Worm (Caenorhabditis elegans) whole organism, young adult: ENCODE measurements around the gene gtf-2H2C.

ENCODE experiments used
- B0035.1 ChIP-seq: sonication (generic microtip); optimal IDR thresholded peaks from 2 replicates; lab custom pipeline; 2016; ENCODE audit warnings: missing genetic modification characterization, mild to moderate bottlenecking, missing compliant biosample characterization, missing genotype, missing genetic modification reagents
- B0261.1 ChIP-seq: sonication (generic microtip); optimal IDR thresholded peaks from 2 replicates; lab custom pipeline; 2016; ENCODE audit warnings: mild to moderate bottlenecking, missing genetic modification characterization, moderate library complexity, missing compliant biosample characterization
- C06A6.2 ChIP-seq: fragments of 200-800 bp; sonication (Bioruptor generic); conservative IDR thresholded peaks from 2 replicates; pipeline ENCODE4 v1.3.6; 2022; ENCODE audit warnings: missing genetic modification characterization, missing compliant biosample characterization
- C17E4.6 ChIP-seq: fragments of 200-800 bp; sonication (Bioruptor generic); IDR thresholded peaks from 2 replicates; pipeline ENCODE4 v1.3.6; 2022; ENCODE audit warnings: missing genetic modification reagents, missing genetic modification characterization, missing compliant biosample characterization
- F10E7.11 ChIP-seq: sonication (generic microtip); optimal IDR thresholded peaks from 2 replicates; lab custom pipeline; 2017; ENCODE audit warnings: mild to moderate bottlenecking, missing genetic modification characterization, moderate library complexity, missing compliant biosample characterization
- F22D6.2 ChIP-seq: sonication (generic microtip); optimal IDR thresholded peaks from 2 replicates; lab custom pipeline; 2016; ENCODE audit warnings: mild to moderate bottlenecking, missing genetic modification characterization, missing compliant biosample characterization
- F55B11.4 ChIP-seq: sonication (generic microtip); optimal IDR thresholded peaks from 2 replicates; lab custom pipeline; 2016; ENCODE audit warnings: missing compliant biosample characterization, missing genetic modification characterization, borderline replicate concordance; ENCODE audit not compliant: insufficient read depth
- T07F8.4 ChIP-seq: sonication (generic microtip); optimal IDR thresholded peaks from 2 replicates; lab custom pipeline; 2016; ENCODE audit warnings: mild to moderate bottlenecking, missing genetic modification characterization, moderate library complexity, missing compliant biosample characterization
- Y79H2A.3 ChIP-seq: fragments of 200-800 bp; sonication (Bioruptor generic); conservative IDR thresholded peaks from 2 replicates; pipeline ENCODE4 v1.3.6; 2022; ENCODE audit warnings: missing genetic modification reagents, missing genetic modification characterization, missing compliant biosample characterization
- akir-1 ChIP-seq: fragments of 200-800 bp; sonication (Bioruptor generic); optimal IDR thresholded peaks from 2 replicates; lab custom pipeline; 2018; ENCODE audit warnings: mild to moderate bottlenecking, missing genetic modification characterization, moderate library complexity, missing compliant biosample characterization
- athp-1 ChIP-seq: sonication (generic microtip); optimal IDR thresholded peaks from 2 replicates; lab custom pipeline; 2017; ENCODE audit warnings: mild to moderate bottlenecking, missing genetic modification characterization, missing compliant biosample characterization
- attf-5 ChIP-seq: fragments of 200-800 bp; sonication (Bioruptor generic); optimal IDR thresholded peaks from 2 replicates; lab custom pipeline; 2018; ENCODE audit warnings: mild to moderate bottlenecking, missing genetic modification characterization, missing compliant biosample characterization
- bed-2 ChIP-seq: fragments of 200-800 bp; sonication (Bioruptor generic); IDR thresholded peaks from 2 replicates; pipeline ENCODE4 v1.3.6; 2022; ENCODE audit warnings: missing genetic modification reagents, missing genetic modification characterization, missing compliant biosample characterization
- ceh-100 ChIP-seq: fragments of 200-800 bp; sonication (Bioruptor generic); IDR thresholded peaks from 2 replicates; pipeline ENCODE4 v1.3.6; 2022; ENCODE audit warnings: missing genetic modification reagents, missing genetic modification characterization, missing compliant biosample characterization
- ceh-40 ChIP-seq: fragments of 200-800 bp; sonication (Bioruptor generic); IDR thresholded peaks from 2 replicates; pipeline ENCODE4 v1.3.6; 2022; ENCODE audit warnings: missing genetic modification characterization, missing compliant biosample characterization
- ceh-91 ChIP-seq: fragments of 200-800 bp; sonication (Bioruptor generic); IDR thresholded peaks from 2 replicates; pipeline ENCODE4 v1.3.6; 2022; ENCODE audit warnings: missing genetic modification reagents, missing genetic modification characterization, missing compliant biosample characterization
- die-1 ChIP-seq: sonication (generic microtip); optimal IDR thresholded peaks from 2 replicates; lab custom pipeline; 2016; ENCODE audit warnings: missing genotype, mild to moderate bottlenecking, missing genetic modification characterization, missing compliant biosample characterization
- dpl-1 ChIP-seq: fragments of 150-350 bp; optimal IDR thresholded peaks from 2 replicates; lab custom pipeline; 2014; ENCODE audit warnings: missing biosample characterization, missing genetic modification reagents, missing genetic modification characterization
- efl-1 ChIP-seq: fragments of 150-350 bp; optimal IDR thresholded peaks from 2 replicates; lab custom pipeline; 2014; ENCODE audit warnings: missing biosample characterization, missing genetic modification reagents, missing genetic modification characterization
- fkh-3 ChIP-seq: sonication (generic microtip); optimal IDR thresholded peaks from 2 replicates; lab custom pipeline; 2016; ENCODE audit warnings: mild to moderate bottlenecking, missing genetic modification characterization, missing compliant biosample characterization
- him-1 ChIP-seq: sonication (generic microtip); optimal IDR thresholded peaks from 2 replicates; lab custom pipeline; 2016; ENCODE audit warnings: missing genotype, missing genetic modification reagents, missing genetic modification characterization, missing compliant biosample characterization
- hlh-12 ChIP-seq: sonication (generic microtip); optimal IDR thresholded peaks from 2 replicates; lab custom pipeline; 2016; ENCODE audit warnings: missing genetic modification characterization, missing compliant biosample characterization
- hrde-1 ChIP-seq: sonication (generic microtip); optimal IDR thresholded peaks from 2 replicates; lab custom pipeline; 2016; ENCODE audit warnings: missing genetic modification characterization, mild to moderate bottlenecking, missing compliant biosample characterization, moderate library complexity, missing genotype, missing genetic modification reagents, borderline replicate concordance
- let-526 ChIP-seq: fragments of 200-800 bp; sonication (Bioruptor generic); IDR thresholded peaks from 2 replicates; pipeline ENCODE4 v1.3.6; 2022; ENCODE audit warnings: missing genetic modification reagents, missing genetic modification characterization, missing compliant biosample characterization
- let-607 ChIP-seq, 2 experiments: fragments of 200-800 bp in 1 of 2; sonication (Bioruptor generic) in 1 of 2; sonication (generic microtip) in 1 of 2; optimal IDR thresholded peaks; 2 replicates each; lab custom pipeline; 2016 to 2018; ENCODE audit warnings: mild to moderate bottlenecking in 2 of 2, missing compliant biosample characterization in 2 of 2, missing genetic modification characterization in 2 of 2, moderate library complexity in 2 of 2, missing genotype in 1 of 2
- lin-26 ChIP-seq: fragments of 200-800 bp; sonication (Bioruptor generic); IDR thresholded peaks from 2 replicates; pipeline ENCODE4 v1.3.6; 2022; ENCODE audit warnings: missing genetic modification reagents, missing genetic modification characterization, missing compliant biosample characterization
- lin-35 ChIP-seq, 3 experiments: fragments of 150-350 bp in 2 of 3; sonication (generic microtip) in 1 of 3; optimal IDR thresholded peaks; 2 replicates each; lab custom pipeline; 2014 to 2018; ENCODE audit warnings: missing biosample characterization in 3 of 3, missing genetic modification characterization in 3 of 3, missing genetic modification reagents in 3 of 3
- lin-54 ChIP-seq: fragments of 200-800 bp; sonication (Bioruptor generic); optimal IDR thresholded peaks from 2 replicates; lab custom pipeline; 2018; ENCODE audit warnings: mild to moderate bottlenecking, missing genetic modification characterization, missing compliant biosample characterization
- lsl-1 ChIP-seq: fragments of 200-800 bp; sonication (Bioruptor generic); optimal IDR thresholded peaks from 2 replicates; lab custom pipeline; 2018; ENCODE audit warnings: mild to moderate bottlenecking, missing genetic modification characterization, moderate library complexity, missing compliant biosample characterization
- madf-10 ChIP-seq: sonication (generic microtip); optimal IDR thresholded peaks from 2 replicates; lab custom pipeline; 2016; ENCODE audit warnings: mild to moderate bottlenecking, missing genetic modification characterization, missing compliant biosample characterization
- madf-3 ChIP-seq: fragments of 200-800 bp; sonication (Bioruptor generic); IDR thresholded peaks from 2 replicates; pipeline ENCODE4 v1.3.6; 2022; ENCODE audit warnings: missing genetic modification reagents, missing genetic modification characterization, missing compliant biosample characterization
- madf-6 ChIP-seq: fragments of 200-800 bp; sonication (Bioruptor generic); IDR thresholded peaks from 2 replicates; pipeline ENCODE4 v1.3.6; 2022; ENCODE audit warnings: missing genetic modification reagents, missing genetic modification characterization, missing compliant biosample characterization
- mcd-1 ChIP-seq: fragments of 200-800 bp; sonication (Bioruptor generic); IDR thresholded peaks from 2 replicates; pipeline ENCODE4 v1.3.6; 2022; ENCODE audit warnings: missing genetic modification reagents, missing genetic modification characterization, missing compliant biosample characterization
- mes-4 ChIP-seq: sonication (generic microtip); optimal IDR thresholded peaks from 2 replicates; lab custom pipeline; 2016; ENCODE audit warnings: missing genotype, missing genetic modification characterization, missing compliant biosample characterization
- nfya-2 ChIP-seq: fragments of 200-800 bp; sonication (Bioruptor generic); IDR thresholded peaks from 2 replicates; pipeline ENCODE4 v1.3.6; 2022; ENCODE audit warnings: missing genetic modification reagents, missing genetic modification characterization, missing compliant biosample characterization
- nfyb-1 ChIP-seq: fragments of 200-800 bp; sonication (Bioruptor generic); IDR thresholded peaks from 2 replicates; pipeline ENCODE4 v1.3.6; 2022; ENCODE audit warnings: missing genetic modification reagents, missing genetic modification characterization, missing compliant biosample characterization
- pha-4 ChIP-seq: fragments of 150-350 bp; sonication (generic microtip); optimal IDR thresholded peaks from 2 replicates; lab custom pipeline; 2014; ENCODE audit warnings: missing biosample characterization, missing genetic modification reagents, missing genetic modification characterization
- sea-2 ChIP-seq: fragments of 200-800 bp; sonication (Bioruptor generic); IDR thresholded peaks from 2 replicates; pipeline ENCODE4 v1.3.6; 2022; ENCODE audit warnings: missing genetic modification characterization, missing compliant biosample characterization
- snpc-1.3 ChIP-seq: sonication (generic microtip); optimal IDR thresholded peaks from 2 replicates; lab custom pipeline; 2017; ENCODE audit warnings: missing genetic modification characterization, mild to moderate bottlenecking, missing compliant biosample characterization, antibody characterized with exemption, moderate library complexity, missing genotype, missing genetic modification reagents; ENCODE audit not compliant: insufficient read depth
- snpc-3.4 ChIP-seq: sonication (generic microtip); optimal IDR thresholded peaks from 2 replicates; lab custom pipeline; 2017; ENCODE audit warnings: missing genetic modification characterization, mild to moderate bottlenecking, missing compliant biosample characterization, antibody characterized with exemption, moderate library complexity, missing genotype, missing genetic modification reagents
- somi-1 ChIP-seq: fragments of 200-800 bp; sonication (Bioruptor generic); optimal IDR thresholded peaks from 2 replicates; lab custom pipeline; 2018; ENCODE audit warnings: mild to moderate bottlenecking, missing genetic modification characterization, missing compliant biosample characterization
- sptf-2 ChIP-seq: fragments of 200-800 bp; sonication (Bioruptor generic); optimal IDR thresholded peaks from 2 replicates; lab custom pipeline; 2018; ENCODE audit warnings: mild to moderate bottlenecking, missing genetic modification characterization, missing compliant biosample characterization
- tlf-1 ChIP-seq: fragments of 200-800 bp; sonication (Bioruptor generic); optimal IDR thresholded peaks from 2 replicates; lab custom pipeline; 2018; ENCODE audit warnings: mild to moderate bottlenecking, missing genetic modification characterization, missing compliant biosample characterization
- zfh-2 ChIP-seq: fragments of 200-800 bp; sonication (Bioruptor generic); conservative IDR thresholded peaks from 2 replicates; pipeline ENCODE4 v1.3.6; 2022; ENCODE audit warnings: missing genetic modification reagents, missing genetic modification characterization, missing compliant biosample characterization
- zim-3 ChIP-seq: sonication (generic microtip); optimal IDR thresholded peaks from 2 replicates; lab custom pipeline; 2017; ENCODE audit warnings: mild to moderate bottlenecking, missing genetic modification characterization, moderate library complexity, missing compliant biosample characterization
- ztf-22 ChIP-seq: fragments of 200-800 bp; sonication (Bioruptor generic); optimal IDR thresholded peaks from 2 replicates; lab custom pipeline; 2018; ENCODE audit warnings: mild to moderate bottlenecking, missing genetic modification characterization, moderate library complexity, missing compliant biosample characterization
- ztf-3 ChIP-seq: fragments of 200-800 bp; sonication (Bioruptor generic); optimal IDR thresholded peaks from 2 replicates; lab custom pipeline; 2018; ENCODE audit warnings: mild to moderate bottlenecking, missing genetic modification characterization, missing compliant biosample characterization
- ztf-6 ChIP-seq: fragments of 200-800 bp; sonication (Bioruptor generic); IDR thresholded peaks from 2 replicates; pipeline ENCODE4 v1.3.6; 2022; ENCODE audit warnings: missing genetic modification reagents, missing genetic modification characterization, missing compliant biosample characterization

The gtf-2H2C gene

ce11 chrIII:10096525-10096972 lies 6.0 kb upstream of the gtf-2H2C start (continued):
- no peak for TF ChIP-seq ceh-91
- peak; percentile 54 for TF ChIP-seq madf-10 (tag; lab: Kevin White, UChicago)
- peak; percentile 73 for TF ChIP-seq mcd-1
- TF ChIP-seq C17E4.6 (GFP tag; lab: Robert Waterston, UW) = no peak
- no peak for TF ChIP-seq die-1 (tag; lab: Kevin White, UChicago)
- no peak for TF ChIP-seq F10E7.11 (tag; lab: Kevin White, UChicago)
- TF ChIP-seq him-1 (tag; lab: Kevin White, UChicago) = no peak
- no peak for TF ChIP-seq mes-4 (tag; lab: Kevin White, UChicago)
- no peak for TF ChIP-seq ztf-22
- no peak for TF ChIP-seq hlh-12 (tag; lab: Kevin White, UChicago)
- TF ChIP-seq madf-3 = no peak
- no peak for TF ChIP-seq F55B11.4 (tag; lab: Kevin White, UChicago)
- TF ChIP-seq Y79H2A.3 = no peak
- TF ChIP-seq B0035.1 (tag; lab: Kevin White, UChicago) = no peak
- no peak for TF ChIP-seq ztf-3 (GFP tag; lab: Kevin White, UChicago)
- TF ChIP-seq akir-1 (GFP tag; lab: Kevin White, UChicago) = no peak
- TF ChIP-seq hrde-1 (tag; lab: Kevin White, UChicago) = no peak
- TF ChIP-seq sptf-2 = no peak
- peak; percentile 56 for TF ChIP-seq tlf-1 (GFP tag; lab: Kevin White, UChicago)
- peak; percentile 84 for TF ChIP-seq athp-1 (tag; lab: Kevin White, UChicago)
- TF ChIP-seq dpl-1 (GFP tag; lab: Kevin White, UChicago) = no peak
- peak in 1 of 2 experiments; percentile 64 for TF ChIP-seq let-607 (tag; optimal IDR thresholded peaks at IDR 0.05; lab: Kevin White, UChicago)
- TF ChIP-seq snpc-3.4 = no peak
- no peak for TF ChIP-seq B0261.1
- peak; percentile 66; the same call in 1 of the 2 replicates for TF ChIP-seq C06A6.2 (GFP tag; lab: Robert Waterston, UW)
- no peak for TF ChIP-seq snpc-1.3 (tag; lab: Kevin White, UChicago)
- TF ChIP-seq attf-5 (GFP tag; lab: Kevin White, UChicago) = peak; percentile 95
- peak; percentile 71 for TF ChIP-seq somi-1
- TF ChIP-seq F22D6.2 (tag; lab: Kevin White, UChicago) = no peak

ce11 chrIII:10095377-10095776 lies 4.8 kb upstream of the gtf-2H2C start:
- TF ChIP-seq lsl-1 (GFP tag; lab: Kevin White, UChicago) (no peak), ceh-40 (GFP tag; lab: Robert Waterston, UW) (no peak), nfya-2 (GFP tag; lab: Robert Waterston, UW) (0 out of 2 replicates have a peak, but pooled peaks have one; percentile 26), T07F8.4 (tag; lab: Kevin White, UChicago) (no peak), ceh-100 (no peak), zim-3 (no peak), ztf-6 (GFP tag; lab: Robert Waterston, UW) (no peak)

- TF ChIP-seq bed-2 (0 out of 2 replicates have a peak, but pooled peaks have one; percentile 68), lin-35 (GFP tag; optimal IDR thresholded peaks at IDR 0.05; lab: Kevin White, UChicago) (no peak), fkh-3 (tag; lab: Kevin White, UChicago) (no peak), lin-54 (GFP tag; lab: Kevin White, UChicago) (no peak), nfyb-1 (GFP tag; lab: Robert Waterston, UW) (peak; percentile 66; the same call in 1 of the 2 replicates), zfh-2 (GFP tag; lab: Robert Waterston, UW) (peak; percentile 96), lin-26 (GFP tag; lab: Robert Waterston, UW) (0 out of 2 replicates have a peak, but pooled peaks have one; percentile 24), let-526 (GFP tag; lab: Robert Waterston, UW) (no peak), sea-2 (no peak), madf-6 (GFP tag; lab: Robert Waterston, UW) (peak; percentile 52; the same call in 1 of the 2 replicates), ceh-40 (GFP tag; lab: Robert Waterston, UW) (no peak), efl-1 (GFP tag; lab: Kevin White, UChicago) (peak; percentile 35), pha-4 (tag; lab: Kevin White, UChicago) (no peak)
Observed at ce11 chrIII:10094538-10094937, 4.0 kb upstream of the gtf-2H2C start.
